Fruit fly (Drosophila melanogaster) whole organism, embryonic: ENCODE results near the gene hng2.

ENCODE experiments used
- CG10209 ChIP-seq: fragments of 200-800 bp; sonication (Bioruptor generic); optimal IDR thresholded peaks from 3 replicates; lab custom pipeline; 2017; ENCODE audit warnings: missing biosample characterization, mild to moderate bottlenecking, missing genetic modification characterization, missing genetic modification reagents
- CG10431 ChIP-seq: fragments of 200-800 bp; sonication (Bioruptor generic); optimal IDR thresholded peaks from 3 replicates; lab custom pipeline; 2018; ENCODE audit warnings: missing biosample characterization, mild to moderate bottlenecking, missing genetic modification characterization
- CG11085 ChIP-seq: fragments of 200-800 bp; sonication (Bioruptor generic); IDR thresholded peaks from 2 replicates; pipeline ENCODE4 v1.3.6; 2022; ENCODE audit warnings: missing biosample characterization, missing genetic modification characterization
- CG11560 ChIP-seq: fragments of 200-800 bp; sonication (Bioruptor generic); IDR thresholded peaks from 3 replicates; pipeline ENCODE4 v1.3.6; 2022; ENCODE audit warnings: missing biosample characterization, missing genetic modification characterization
- CG12071 ChIP-seq: fragments of 200-800 bp; sonication (Bioruptor generic); optimal IDR thresholded peaks from 3 replicates; lab custom pipeline; 2018; ENCODE audit warnings: missing biosample characterization, mild to moderate bottlenecking, missing genetic modification characterization
- CG12219 ChIP-seq: fragments of 200-800 bp; sonication (Bioruptor generic); optimal IDR thresholded peaks from 3 replicates; lab custom pipeline; 2018; ENCODE audit warnings: missing biosample characterization, mild to moderate bottlenecking, missing genetic modification characterization
- CG13624 ChIP-seq: fragments of 200-800 bp; sonication (Bioruptor generic); optimal IDR thresholded peaks from 2 replicates; lab custom pipeline; 2016; ENCODE audit warnings: missing biosample characterization, missing genetic modification characterization
- CG16863 ChIP-seq: fragments of 200-800 bp; sonication (Bioruptor generic); optimal IDR thresholded peaks from 3 replicates; lab custom pipeline; 2016; ENCODE audit warnings: missing biosample characterization, missing genetic modification characterization
- CG18011 ChIP-seq: fragments of 200-800 bp; sonication (Bioruptor generic); optimal IDR thresholded peaks from 2 replicates; lab custom pipeline; 2017; ENCODE audit warnings: missing biosample characterization, missing genetic modification characterization, mild to moderate bottlenecking, moderate library complexity, missing genotype
- CG30403 ChIP-seq: fragments of 200-800 bp; sonication (Bioruptor generic); optimal IDR thresholded peaks from 3 replicates; lab custom pipeline; 2016; ENCODE audit warnings: missing biosample characterization, missing genetic modification characterization
- CG3163 ChIP-seq: fragments of 200-800 bp; sonication (Bioruptor generic); optimal IDR thresholded peaks from 3 replicates; lab custom pipeline; 2016; ENCODE audit warnings: missing biosample characterization, missing genetic modification characterization
- CG3838 ChIP-seq: fragments of 200-800 bp; sonication (Bioruptor generic); optimal IDR thresholded peaks from 3 replicates; lab custom pipeline; 2016; ENCODE audit warnings: missing biosample characterization, missing genetic modification characterization
- CG4404 ChIP-seq: fragments of 200-800 bp; sonication (Bioruptor generic); IDR thresholded peaks from 2 replicates; pipeline ENCODE4 v1.3.6; 2022; ENCODE audit warnings: missing biosample characterization, missing genetic modification characterization
- CG4617 ChIP-seq: fragments of 200-800 bp; sonication (Bioruptor generic); optimal IDR thresholded peaks from 3 replicates; lab custom pipeline; 2016; ENCODE audit warnings: missing biosample characterization, missing genetic modification characterization, borderline replicate concordance
- CG6689 ChIP-seq: fragments of 200-800 bp; sonication (Bioruptor generic); IDR thresholded peaks from 2 replicates; pipeline ENCODE4 v1.3.6; 2022; ENCODE audit warnings: missing biosample characterization, missing genetic modification characterization
- CG9609 ChIP-seq: fragments of 200-800 bp; sonication (Bioruptor generic); optimal IDR thresholded peaks from 3 replicates; lab custom pipeline; 2016; ENCODE audit warnings: missing biosample characterization, missing genetic modification characterization
- CG9727 ChIP-seq: fragments of 200-800 bp; sonication (Bioruptor generic); optimal IDR thresholded peaks from 3 replicates; lab custom pipeline; 2017; ENCODE audit warnings: missing biosample characterization, mild to moderate bottlenecking, missing genetic modification characterization
- CTCF ChIP-seq: fragments of 200-800 bp; sonication (Bioruptor generic); optimal IDR thresholded peaks from 2 replicates; lab custom pipeline; 2017; ENCODE audit warnings: missing biosample characterization, mild to moderate bottlenecking, missing genetic modification characterization, moderate library complexity
- D ChIP-seq, 2 experiments: fragments of 200-800 bp in 1 of 2; fragments of >200 bp in 1 of 2; sonication (Bioruptor generic) in 1 of 2; optimal IDR thresholded peaks; 2 replicates in 1 of 2; 3 replicates in 1 of 2; lab custom pipeline; 2017; ENCODE audit warnings: mild to moderate bottlenecking in 1 of 2, missing biosample characterization in 1 of 2, missing genetic modification characterization in 1 of 2, missing genetic modification reagents in 1 of 2
- D19B ChIP-seq: fragments of 200-800 bp; sonication (Bioruptor generic); optimal IDR thresholded peaks from 2 replicates; lab custom pipeline; 2017; ENCODE audit warnings: missing biosample characterization, mild to moderate bottlenecking, missing genetic modification characterization
- Dip2 ChIP-seq: fragments of 200-800 bp; sonication (Bioruptor generic); IDR thresholded peaks from 2 replicates; pipeline ENCODE4 v1.3.6; 2022; ENCODE audit warnings: missing biosample characterization, missing genetic modification characterization
- Eip74EF ChIP-seq, 2 experiments: fragments of 200-800 bp in 1 of 2; fragments of >200 bp in 1 of 2; sonication (Bioruptor generic) in 1 of 2; optimal IDR thresholded peaks; 2 replicates each; lab custom pipeline; 2017 to 2019; ENCODE audit warnings: missing biosample characterization in 2 of 2, missing genetic modification characterization in 2 of 2, mild to moderate bottlenecking in 1 of 2, moderate library complexity in 1 of 2
- H2.0 ChIP-seq: fragments of 200-800 bp; sonication (Bioruptor generic); IDR thresholded peaks from 2 replicates; pipeline ENCODE4 v1.3.6; 2022; ENCODE audit warnings: missing biosample characterization, missing genetic modification characterization
- Hmx ChIP-seq: fragments of 200-800 bp; sonication (Bioruptor generic); optimal IDR thresholded peaks from 2 replicates; lab custom pipeline; 2016; ENCODE audit warnings: missing biosample characterization, missing genetic modification characterization
- Hr51 ChIP-seq, 2 experiments: fragments of 200-800 bp; sonication (Bioruptor generic); optimal IDR thresholded peaks; 2 replicates in 1 of 2; 3 replicates in 1 of 2; lab custom pipeline; 2016 to 2018; ENCODE audit warnings: missing biosample characterization in 2 of 2, missing genetic modification characterization in 2 of 2, mild to moderate bottlenecking in 1 of 2, moderate library complexity in 1 of 2
- Lpt ChIP-seq: fragments of >200 bp; optimal IDR thresholded peaks from 2 replicates; lab custom pipeline; 2018; ENCODE audit warnings: missing biosample characterization, missing genetic modification characterization
- MBD-R2 ChIP-seq: fragments of 200-800 bp; sonication (Bioruptor generic); IDR thresholded peaks from 2 replicates; pipeline ENCODE4 v1.3.6; 2022; ENCODE audit warnings: missing biosample characterization, missing genetic modification characterization
- Nf-YC ChIP-seq: fragments of 200-800 bp; optimal IDR thresholded peaks from 3 replicates; lab custom pipeline; 2019; ENCODE audit warnings: missing biosample characterization, mild to moderate bottlenecking, missing genetic modification characterization, moderate library complexity
- NfI ChIP-seq: fragments of 200-800 bp; sonication (Bioruptor generic); optimal IDR thresholded peaks from 3 replicates; lab custom pipeline; 2018; ENCODE audit warnings: missing biosample characterization, mild to moderate bottlenecking, missing genetic modification characterization, moderate library complexity
- Stat92E ChIP-seq, 3 experiments: fragments of >200 bp in 2 of 3; fragments of 200-800 bp in 1 of 3; sonication (Bioruptor generic) in 1 of 3; optimal IDR thresholded peaks; 2 replicates each; lab custom pipeline; 2017 to 2019; ENCODE audit warnings: missing biosample characterization in 3 of 3, missing genetic modification characterization in 3 of 3, mild to moderate bottlenecking in 1 of 3, moderate library complexity in 1 of 3
- YL-1 ChIP-seq: fragments of 200-800 bp; sonication (Bioruptor generic); optimal IDR thresholded peaks from 3 replicates; lab custom pipeline; 2017; ENCODE audit warnings: missing biosample characterization, mild to moderate bottlenecking, missing genetic modification characterization
- ara ChIP-seq: fragments of 200-800 bp; sonication (Bioruptor generic); IDR thresholded peaks from 2 replicates; pipeline ENCODE4 v1.3.6; 2022; ENCODE audit warnings: missing biosample characterization, missing genetic modification characterization
- cato ChIP-seq: fragments of 200-800 bp; sonication (Bioruptor generic); optimal IDR thresholded peaks from 2 replicates; lab custom pipeline; 2016; ENCODE audit warnings: missing biosample characterization, missing genetic modification characterization, borderline replicate concordance
- chm ChIP-seq: fragments of 200-800 bp; sonication (Bioruptor generic); IDR thresholded peaks from 2 replicates; pipeline ENCODE4 v1.3.6; 2022; ENCODE audit warnings: missing biosample characterization, missing genetic modification characterization
- dysf ChIP-seq: fragments of 200-800 bp; sonication (Bioruptor generic); IDR thresholded peaks from 3 replicates; pipeline ENCODE4 v1.3.6; 2022; ENCODE audit warnings: missing biosample characterization, missing genetic modification characterization
- en ChIP-seq: fragments of 200-800 bp; sonication (Bioruptor generic); optimal IDR thresholded peaks from 2 replicates; lab custom pipeline; 2016; ENCODE audit warnings: missing biosample characterization, missing genetic modification characterization
- her ChIP-seq: fragments of 200-800 bp; sonication (Bioruptor generic); optimal IDR thresholded peaks from 2 replicates; lab custom pipeline; 2016; ENCODE audit warnings: missing biosample characterization, missing genetic modification characterization
- kay ChIP-seq: fragments of 200-800 bp; sonication (Bioruptor generic); optimal IDR thresholded peaks from 2 replicates; lab custom pipeline; 2016; ENCODE audit warnings: missing biosample characterization, missing genetic modification characterization
- lbe ChIP-seq: fragments of 200-800 bp; sonication (Bioruptor generic); optimal IDR thresholded peaks from 2 replicates; lab custom pipeline; 2016; ENCODE audit warnings: missing biosample characterization, mild to moderate bottlenecking, missing genetic modification characterization
- luna ChIP-seq: fragments of 200-800 bp; sonication (Bioruptor generic); optimal IDR thresholded peaks from 2 replicates; lab custom pipeline; 2016; ENCODE audit warnings: missing biosample characterization, missing genetic modification characterization
- maf-S ChIP-seq: fragments of 200-800 bp; sonication (Bioruptor generic); optimal IDR thresholded peaks from 2 replicates; lab custom pipeline; 2016; ENCODE audit warnings: missing biosample characterization, missing genetic modification characterization
- mam ChIP-seq: fragments of 200-800 bp; sonication (Bioruptor generic); optimal IDR thresholded peaks from 3 replicates; lab custom pipeline; 2016; ENCODE audit warnings: missing biosample characterization, missing genetic modification characterization
- pnt ChIP-seq: fragments of 200-800 bp; sonication (Bioruptor generic); optimal IDR thresholded peaks from 3 replicates; lab custom pipeline; 2016; ENCODE audit warnings: missing biosample characterization, missing genetic modification characterization
- pzg ChIP-seq: fragments of 200-800 bp; sonication (Bioruptor generic); optimal IDR thresholded peaks from 3 replicates; lab custom pipeline; 2018; ENCODE audit warnings: missing biosample characterization, mild to moderate bottlenecking, missing genetic modification characterization, moderate library complexity
- ranshi ChIP-seq: fragments of 200-800 bp; sonication (Bioruptor generic); IDR thresholded peaks from 2 replicates; pipeline ENCODE4 v1.3.6; 2022; ENCODE audit warnings: missing biosample characterization, missing genetic modification characterization
- ro ChIP-seq: fragments of 200-800 bp; sonication (Bioruptor generic); IDR thresholded peaks from 2 replicates; pipeline ENCODE4 v1.3.6; 2022; ENCODE audit warnings: missing biosample characterization, missing genetic modification characterization
- row ChIP-seq: fragments of 200-800 bp; sonication (Bioruptor generic); IDR thresholded peaks from 3 replicates; pipeline ENCODE4 v1.3.6; 2022; ENCODE audit warnings: missing biosample characterization, missing genetic modification characterization
- sob ChIP-seq: fragments of 200-800 bp; sonication (Bioruptor generic); IDR thresholded peaks from 2 replicates; pipeline ENCODE4 v1.3.6; 2022; ENCODE audit warnings: missing biosample characterization, missing genetic modification characterization
- ttk ChIP-seq: fragments of 200-800 bp; sonication (Bioruptor generic); IDR thresholded peaks from 2 replicates; pipeline ENCODE4 v2.1.2; 2022; ENCODE audit warnings: missing biosample characterization, missing genetic modification characterization
- unc-4 ChIP-seq: fragments of 200-800 bp; sonication (Bioruptor generic); IDR thresholded peaks from 2 replicates; pipeline ENCODE4 v1.3.6; 2022; ENCODE audit warnings: missing biosample characterization, missing genetic modification characterization; ENCODE audit not compliant: partially characterized antibody
- yki ChIP-seq: fragments of >200 bp; optimal IDR thresholded peaks from 3 replicates; lab custom pipeline; 2018

The hng2 gene

dm6 chr3R:8784788-8785187 is 21.3 kb upstream of the hng2 start (continued):
- peak; percentile 38 for TF ChIP-seq CG9727 (GFP tag; lab: Kevin White, UChicago)
- no peak for TF ChIP-seq D (optimal IDR thresholded peaks at IDR 0.05; lab: Kevin White, UChicago)
- TF ChIP-seq D (GFP tag; optimal IDR thresholded peaks at IDR 0.05; lab: Kevin White, UChicago) = no peak
- no peak for TF ChIP-seq CG11560 (tag; lab: Robert Waterston, UW)
- TF ChIP-seq CG4404 = 0 out of 2 replicates have a peak, but pooled peaks have one; percentile 18
- TF ChIP-seq ara (GFP tag; lab: Robert Waterston, UW) = 0 out of 2 replicates have a peak, but pooled peaks have one; percentile 27
- no peak for TF ChIP-seq CG3163 (GFP tag; lab: Kevin White, UChicago)
- TF ChIP-seq luna = no peak
- no peak for TF ChIP-seq CG3838 (GFP tag; lab: Kevin White, UChicago)
- TF ChIP-seq NfI (GFP tag; lab: Kevin White, UChicago) = peak; percentile 22
- peak; percentile 27; the same call in 1 of the 2 replicates for TF ChIP-seq ttk (GFP tag; lab: Robert Waterston, UW)
- no peak for TF ChIP-seq Eip74EF (GFP tag; optimal IDR thresholded peaks at IDR 0.05; lab: Kevin White, UChicago)
- TF ChIP-seq mam (GFP tag; lab: Kevin White, UChicago) = peak; percentile 52
- peak; percentile 2 for TF ChIP-seq CG9609
- TF ChIP-seq chm (GFP tag; lab: Robert Waterston, UW) = peak; percentile 62; the same call in 1 of the 2 replicates
- peak; percentile 64 for TF ChIP-seq sob
- peak; percentile 32 for TF ChIP-seq CG10209 (GFP tag; lab: Kevin White, UChicago)
- peak; percentile 80 for TF ChIP-seq dysf
- no peak for TF ChIP-seq kay
- TF ChIP-seq pzg (GFP tag; lab: Kevin White, UChicago) = no peak
- TF ChIP-seq YL-1 (GFP tag; lab: Kevin White, UChicago) = no peak
- no peak for TF ChIP-seq CG11085
- 0 out of 2 replicates have a peak, but pooled peaks have one; percentile 23 for TF ChIP-seq ro (GFP tag; lab: Robert Waterston, UW)
- TF ChIP-seq yki (lab: Kevin White, UChicago) = no peak
- TF ChIP-seq her = no peak
- TF ChIP-seq CG12071 = peak; percentile 49
- TF ChIP-seq CG13624 (GFP tag; lab: Kevin White, UChicago) = no peak
- TF ChIP-seq D19B (GFP tag; lab: Kevin White, UChicago) = peak; percentile 89
- TF ChIP-seq ranshi = peak; percentile 45; the same call in 1 of the 2 replicates
- TF ChIP-seq Hr51 (GFP tag; optimal IDR thresholded peaks at IDR 0.05; lab: Kevin White, UChicago) = no peak
- no peak for TF ChIP-seq lbe (GFP tag; lab: Kevin White, UChicago)
- no peak for TF ChIP-seq Dip2
- TF ChIP-seq cato (GFP tag; lab: Kevin White, UChicago) = no peak
- TF ChIP-seq CG10431 (GFP tag; lab: Kevin White, UChicago) = no peak
- peak; percentile 48 for TF ChIP-seq CG12219 (GFP tag; lab: Kevin White, UChicago)
- TF ChIP-seq CG4617 = no peak
- no peak for TF ChIP-seq Lpt (GFP tag; lab: Kevin White, UChicago)
- TF ChIP-seq unc-4 (GFP tag; lab: Robert Waterston, UW) = no peak
- peak; percentile 44 for TF ChIP-seq CG30403 (GFP tag; lab: Kevin White, UChicago)
- TF ChIP-seq CG18011 = no peak
- TF ChIP-seq maf-S = no peak
- peak; percentile 78 for TF ChIP-seq row (GFP tag; lab: Robert Waterston, UW)
- peak; percentile 25 for TF ChIP-seq CG16863
- no peak for TF ChIP-seq en
- no peak for TF ChIP-seq CTCF (GFP tag; lab: Kevin White, UChicago)
- TF ChIP-seq Stat92E (GFP tag; optimal IDR thresholded peaks at IDR 0.05; lab: Kevin White, UChicago) = no peak
- no peak for TF ChIP-seq Hmx
- TF ChIP-seq pnt (GFP tag; lab: Kevin White, UChicago) = peak; percentile 53
- no peak for TF ChIP-seq Nf-YC (tag; lab: Kevin White, UChicago)
- peak; percentile 55 for TF ChIP-seq H2.0 (GFP tag; lab: Robert Waterston, UW)
- TF ChIP-seq MBD-R2 (GFP tag; lab: Robert Waterston, UW) = peak; percentile 25; the same call in 1 of the 2 replicates
- peak; percentile 35; the same call in 1 of the 2 replicates for TF ChIP-seq CG6689
